Worm (Caenorhabditis elegans): Measurements from ENCODE around the gene F13B6.1.

DNA sequence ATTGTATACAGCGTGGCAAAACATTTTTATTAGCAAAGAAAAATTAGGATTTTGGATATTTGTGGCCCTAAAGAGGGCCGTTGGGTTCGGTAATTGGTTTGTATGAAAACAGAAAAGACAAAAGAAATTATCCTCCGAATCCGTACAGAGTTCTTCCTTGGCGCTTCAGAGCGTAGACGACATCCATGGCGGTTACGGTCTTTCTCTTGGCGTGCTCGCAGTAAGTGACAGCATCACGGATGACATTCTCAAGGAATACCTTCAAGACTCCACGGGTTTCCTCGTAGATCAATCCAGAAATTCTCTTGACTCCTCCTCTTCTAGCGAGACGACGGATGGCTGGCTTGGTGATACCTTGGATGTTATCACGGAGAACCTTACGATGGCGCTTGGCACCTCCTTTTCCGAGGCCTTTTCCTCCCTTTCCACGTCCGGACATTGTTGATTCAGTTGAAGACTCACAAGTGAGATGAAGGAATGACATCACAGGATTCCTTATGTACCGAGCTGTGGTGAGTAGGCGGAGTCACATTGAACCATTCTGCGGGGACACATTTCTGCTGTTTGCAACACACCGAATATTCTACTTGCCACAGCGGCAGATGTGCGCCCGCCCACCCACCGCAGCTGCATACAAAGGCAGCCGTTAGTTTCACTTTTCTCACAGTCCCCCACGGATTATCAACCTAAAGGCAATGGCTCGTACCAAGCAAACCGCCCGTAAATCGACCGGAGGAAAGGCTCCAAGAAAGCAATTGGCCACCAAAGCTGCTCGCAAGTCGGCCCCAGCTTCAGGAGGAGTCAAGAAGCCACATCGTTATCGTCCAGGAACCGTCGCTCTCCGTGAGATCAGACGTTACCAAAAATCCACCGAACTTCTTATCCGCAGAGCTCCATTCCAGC lies 31.5 kb downstream of the F13B6.1 start, which contains the start of the genes his-60 and his-59:
- peak; percentile 90 for TF ChIP-seq flt-1 (GFP tag; IDR thresholded peaks at IDR 0.05)
- peak; percentile 60 for TF ChIP-seq cog-1 (tag; optimal IDR thresholded peaks at IDR 0.05)
- no peak; the same call in 1 of the 2 replicates for TF ChIP-seq tab-1 (GFP tag; IDR thresholded peaks at IDR 0.05)
- peak; percentile 67; the same call in 1 of the 2 replicates for TF ChIP-seq ztf-23 (GFP tag; IDR thresholded peaks at IDR 0.05)
- no peak for TF ChIP-seq klf-2 (GFP tag; conservative IDR thresholded peaks at IDR 0.05)
- TF ChIP-seq T22C8.4 (GFP tag; IDR thresholded peaks at IDR 0.05) = 0 out of 2 replicates have a peak, but pooled peaks have one; percentile 6
- TF ChIP-seq ref-1 (GFP tag; conservative IDR thresholded peaks at IDR 0.05) = no peak
- TF ChIP-seq ztf-29 (GFP tag; IDR thresholded peaks at IDR 0.05) = no peak; the same call in 1 of the 2 replicates
- no peak for TF ChIP-seq med-1 (GFP tag; optimal IDR thresholded peaks at IDR 0.05; ENCODE audit: insufficient read depth)

All from whole organism, midembryonic.